Worm (Caenorhabditis elegans) whole organism, dauer: ENCODE results near the gene ZC477.2.

ENCODE experiments used
- unc-62 ChIP-seq: sonication (generic microtip); optimal IDR thresholded peaks from 2 replicates; lab custom pipeline; 2017; ENCODE audit warnings: missing biosample characterization, missing genetic modification reagents, missing genetic modification characterization

The ZC477.2 gene

DNA sequence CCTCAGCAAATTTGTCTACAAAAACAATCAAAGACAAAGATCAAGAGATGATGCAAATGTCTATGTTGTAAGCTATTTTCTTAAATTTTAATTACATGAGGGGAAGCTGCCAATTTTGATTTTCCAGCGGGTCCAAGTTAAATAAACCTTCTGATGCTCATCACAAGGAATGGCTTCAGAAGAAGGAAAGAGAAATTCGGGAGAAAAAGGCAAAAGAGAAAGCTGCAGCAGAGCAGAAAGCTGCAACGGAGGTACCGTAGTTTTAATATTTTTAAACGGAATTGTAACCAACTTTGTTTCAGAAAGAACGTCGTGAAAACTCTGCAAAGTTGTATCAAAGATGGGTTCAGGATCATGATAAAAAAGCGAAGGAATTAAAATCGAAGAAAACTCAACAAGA lies 50.2 kb downstream of the ZC477.2 start:
- no peak for TF ChIP-seq unc-62 (GFP tag; lab: Kevin White, UChicago)
